Worm (Caenorhabditis elegans) whole organism, L3 larva: ENCODE data around the gene sra-27.

Experiments used
- ceh-16 ChIP-seq: sonication (generic microtip); optimal IDR thresholded peaks from 2 replicates; lab custom pipeline; 2017; ENCODE audit warnings: missing biosample characterization, missing genetic modification characterization
- egl-27 ChIP-seq: sonication (generic microtip); optimal IDR thresholded peaks from 4 replicates; lab custom pipeline; 2017; ENCODE audit warnings: missing biosample characterization, missing genetic modification reagents, missing genetic modification characterization
- elt-2 ChIP-seq: sonication (generic microtip); optimal IDR thresholded peaks from 2 replicates; lab custom pipeline; 2016; ENCODE audit warnings: missing genetic modification reagents, mild to moderate bottlenecking, missing genetic modification characterization, missing compliant biosample characterization
- fkh-10 ChIP-seq: sonication (generic microtip); optimal IDR thresholded peaks from 2 replicates; lab custom pipeline; 2017; ENCODE audit warnings: missing biosample characterization, missing genetic modification reagents, missing genetic modification characterization
- nhr-237 ChIP-seq: fragments of 150-350 bp; optimal IDR thresholded peaks from 2 replicates; lab custom pipeline; 2014; ENCODE audit warnings: missing biosample characterization, missing genetic modification characterization
- pqm-1 ChIP-seq: fragments of 150-350 bp; optimal IDR thresholded peaks from 2 replicates; lab custom pipeline; 2017; ENCODE audit warnings: missing biosample characterization, missing genetic modification characterization, inconsistent platforms

- TF ChIP-seq elt-2 (tag; lab: Kevin White, UChicago) (no peak), fkh-10 (GFP tag; lab: Kevin White, UChicago) (no peak), pqm-1 (tag; lab: Kevin White, UChicago) (no peak), ceh-16 (no peak), egl-27 (tag; lab: Kevin White, UChicago) (no peak), nhr-237 (tag; lab: Kevin White, UChicago) (no peak)
Observed at ce11 chrII:6573677-6574076, 4.9 kb downstream of the sra-27 start, which contains the start of gene sra-28.
